Fruit fly (Drosophila melanogaster) whole organism, adult: ENCODE results near the gene CG17919.

Experiments used
- CG1620 ChIP-seq: fragments of 200-800 bp; sonication (Bioruptor generic); optimal IDR thresholded peaks from 2 replicates; lab custom pipeline; 2016; ENCODE audit warnings: missing biosample characterization, missing genetic modification characterization
- CG7045 ChIP-seq: fragments of 200-800 bp; sonication (Bioruptor generic); optimal IDR thresholded peaks from 2 replicates; lab custom pipeline; 2017; ENCODE audit warnings: missing biosample characterization, mild to moderate bottlenecking, missing genetic modification characterization
- Clk ChIP-seq: fragments of 200-800 bp; sonication (Bioruptor generic); optimal IDR thresholded peaks from 2 replicates; lab custom pipeline; 2017; ENCODE audit warnings: missing biosample characterization, missing genetic modification characterization
- Crg-1 ChIP-seq: fragments of 200-800 bp; sonication (Bioruptor generic); optimal IDR thresholded peaks from 2 replicates; lab custom pipeline; 2016; ENCODE audit warnings: missing biosample characterization, missing genetic modification characterization
- Mnt ChIP-seq: fragments of 200-800 bp; sonication (Bioruptor generic); optimal IDR thresholded peaks from 2 replicates; lab custom pipeline; 2016; ENCODE audit warnings: missing biosample characterization, mild to moderate bottlenecking, missing genetic modification characterization
- bab1 ChIP-seq: fragments of 200-800 bp; sonication (Bioruptor generic); optimal IDR thresholded peaks from 3 replicates; lab custom pipeline; 2019; ENCODE audit warnings: missing biosample characterization, mild to moderate bottlenecking, missing genetic modification characterization, moderate library complexity
- cnc ChIP-seq, 2 experiments: fragments of >200 bp; optimal IDR thresholded peaks; 2 replicates each; lab custom pipeline; 2017
- kay ChIP-seq: fragments of 200-800 bp; sonication (Bioruptor generic); peaks from one replicate; lab custom pipeline; 2016; ENCODE audit warnings: missing biosample characterization, missing genetic modification characterization, borderline replicate concordance
- ovo ChIP-seq: fragments of 200-800 bp; sonication (Bioruptor generic); optimal IDR thresholded peaks from 2 replicates; lab custom pipeline; 2016; ENCODE audit warnings: missing biosample characterization, missing genetic modification characterization
- pad ChIP-seq: fragments of 200-800 bp; sonication (Bioruptor generic); optimal IDR thresholded peaks from 3 replicates; lab custom pipeline; 2017; ENCODE audit warnings: missing biosample characterization, missing genetic modification characterization, mild to moderate bottlenecking, moderate library complexity, missing genetic modification reagents
- tj ChIP-seq: fragments of 200-800 bp; sonication (Bioruptor generic); optimal IDR thresholded peaks from 3 replicates; lab custom pipeline; 2017; ENCODE audit warnings: missing biosample characterization, mild to moderate bottlenecking, missing genetic modification characterization, moderate library complexity

dm6 chr3R:6345814-6346213 is 2.0 kb downstream of the CG17919 start, which contains the start of the genes SmD2 and CG18048:
- peak; percentile 24 for TF ChIP-seq bab1 (GFP tag; lab: Kevin White, UChicago)
- TF ChIP-seq kay, result no peak
- peak; percentile 6 for TF ChIP-seq tj (GFP tag; lab: Kevin White, UChicago)
- TF ChIP-seq cnc (optimal IDR thresholded peaks at IDR 0.05; lab: Kevin White, UChicago), result no peak
- peak; percentile 23 for TF ChIP-seq CG1620 (GFP tag; lab: Kevin White, UChicago)
- TF ChIP-seq Mnt, result peak; percentile 65
- TF ChIP-seq pad (GFP tag; lab: Kevin White, UChicago), result no peak
- TF ChIP-seq ovo (GFP tag; lab: Kevin White, UChicago), result no peak
- TF ChIP-seq Clk (GFP tag; lab: Kevin White, UChicago), result no peak
- TF ChIP-seq CG7045 (GFP tag; lab: Kevin White, UChicago), result no peak
- no peak for TF ChIP-seq Crg-1
